Worm (Caenorhabditis elegans) whole organism, midembryonic: ENCODE results near the gene H10D18.5.

Source experiments
- T22C8.4 ChIP-seq: fragments of 200-800 bp; sonication (Bioruptor generic); IDR thresholded peaks from 2 replicates; pipeline ENCODE4 v1.3.6; 2022; ENCODE audit warnings: missing genetic modification characterization, missing compliant biosample characterization
- cog-1 ChIP-seq: sonication (generic microtip); optimal IDR thresholded peaks from 2 replicates; lab custom pipeline; 2016; ENCODE audit warnings: missing genetic modification characterization, missing compliant biosample characterization
- flt-1 ChIP-seq: fragments of 200-800 bp; sonication (Bioruptor generic); IDR thresholded peaks from 2 replicates; pipeline ENCODE4 v1.3.6; 2022; ENCODE audit warnings: missing genetic modification characterization, missing compliant biosample characterization
- klf-2 ChIP-seq: fragments of 200-800 bp; sonication (Bioruptor generic); conservative IDR thresholded peaks from 2 replicates; pipeline ENCODE4 v1.3.6; 2022; ENCODE audit warnings: missing genetic modification reagents, missing genetic modification characterization, missing compliant biosample characterization
- med-1 ChIP-seq: sonication (generic microtip); optimal IDR thresholded peaks from 2 replicates; lab custom pipeline; 2017; ENCODE audit warnings: missing genetic modification characterization, mild to moderate bottlenecking, missing compliant biosample characterization, antibody characterized with exemption, missing genetic modification reagents; ENCODE audit not compliant: insufficient read depth
- ref-1 ChIP-seq: fragments of 200-800 bp; sonication (Bioruptor generic); conservative IDR thresholded peaks from 2 replicates; pipeline ENCODE4 v1.3.6; 2022; ENCODE audit warnings: missing genetic modification reagents, missing genetic modification characterization, missing compliant biosample characterization
- tab-1 ChIP-seq: fragments of 200-800 bp; sonication (Bioruptor generic); IDR thresholded peaks from 2 replicates; pipeline ENCODE4 v1.3.6; 2022; ENCODE audit warnings: missing genetic modification characterization, missing compliant biosample characterization
- ztf-23 ChIP-seq: fragments of 200-800 bp; sonication (Bioruptor generic); IDR thresholded peaks from 2 replicates; pipeline ENCODE4 v1.3.6; 2022; ENCODE audit warnings: missing genetic modification reagents, missing genetic modification characterization, missing compliant biosample characterization
- ztf-29 ChIP-seq: fragments of 200-800 bp; sonication (Bioruptor generic); IDR thresholded peaks from 2 replicates; pipeline ENCODE4 v1.3.6; 2022; ENCODE audit warnings: missing genetic modification reagents, missing genetic modification characterization, missing compliant biosample characterization

Gene H10D18.5

ce11 chrV:3831616-3832015, at the start of gene H10D18.5:
TSS of gene H10D18.5 (minus strand) at chrV:3831716.
- TF ChIP-seq tab-1 (GFP tag; lab: Robert Waterston, UW) (no peak), T22C8.4 (GFP tag; lab: Robert Waterston, UW) (no peak), ztf-23 (GFP tag; lab: Robert Waterston, UW) (no peak), ztf-29 (GFP tag; lab: Robert Waterston, UW) (no peak), cog-1 (tag; lab: Kevin White, UChicago) (no peak), ref-1 (GFP tag; lab: Robert Waterston, UW) (no peak), med-1 (no peak), flt-1 (GFP tag; lab: Robert Waterston, UW) (no peak), klf-2 (GFP tag; lab: Robert Waterston, UW) (no peak)

DNA sequence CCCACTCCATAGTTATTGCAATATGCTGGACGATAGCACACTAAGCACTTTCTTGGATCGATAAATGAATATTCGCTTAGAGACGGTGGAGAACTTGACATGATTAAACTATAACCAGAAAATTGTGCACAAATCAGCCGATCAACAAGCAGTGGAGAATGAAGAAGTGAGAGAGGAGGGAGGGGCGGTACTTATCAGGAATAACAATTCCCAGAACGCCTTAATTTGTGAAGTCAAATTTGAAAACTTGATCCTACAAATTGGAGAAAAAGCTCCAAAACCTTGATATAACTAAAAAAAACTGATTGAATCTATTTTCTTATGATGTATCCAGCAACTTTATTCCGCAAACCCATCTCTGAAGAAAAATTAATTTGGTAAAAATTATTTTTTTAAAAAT, 46.7 kb upstream of the H10D18.5 start, which contains the start of gene nhr-159:
Gene nhr-159, minus strand, starts transcription at position 101 of the 400 bp plus-strand sequence.
- TF ChIP-seq T22C8.4 (GFP tag; lab: Robert Waterston, UW) (no peak), tab-1 (GFP tag; lab: Robert Waterston, UW) (no peak), ref-1 (GFP tag; lab: Robert Waterston, UW) (no peak), flt-1 (GFP tag; lab: Robert Waterston, UW) (no peak), ztf-23 (GFP tag; lab: Robert Waterston, UW) (no peak), ztf-29 (GFP tag; lab: Robert Waterston, UW) (no peak), klf-2 (GFP tag; lab: Robert Waterston, UW) (no peak), med-1 (no peak), cog-1 (tag; lab: Kevin White, UChicago) (no peak)

DNA sequence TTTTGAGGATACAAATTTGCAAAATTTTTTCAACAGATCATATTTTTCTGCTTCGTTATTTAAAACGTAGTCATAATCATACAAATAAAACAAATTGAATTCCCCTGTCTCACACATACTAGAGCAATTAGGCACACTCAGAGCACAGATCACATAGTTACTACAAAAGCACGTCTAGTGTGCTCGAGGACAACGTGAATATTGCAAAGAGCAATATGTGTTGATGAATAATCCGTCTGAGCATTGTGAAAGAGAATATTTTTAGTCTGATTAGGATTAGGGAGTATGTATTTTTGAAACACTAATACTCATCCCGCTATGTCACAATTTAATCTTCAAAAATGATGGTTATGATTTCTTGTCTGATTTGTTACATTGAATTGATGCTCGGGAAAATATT, 45.7 kb upstream of the H10D18.5 start:
- TF ChIP-seq T22C8.4 (GFP tag; lab: Robert Waterston, UW) (no peak), med-1 (no peak), ref-1 (GFP tag; lab: Robert Waterston, UW) (no peak)

DNA sequence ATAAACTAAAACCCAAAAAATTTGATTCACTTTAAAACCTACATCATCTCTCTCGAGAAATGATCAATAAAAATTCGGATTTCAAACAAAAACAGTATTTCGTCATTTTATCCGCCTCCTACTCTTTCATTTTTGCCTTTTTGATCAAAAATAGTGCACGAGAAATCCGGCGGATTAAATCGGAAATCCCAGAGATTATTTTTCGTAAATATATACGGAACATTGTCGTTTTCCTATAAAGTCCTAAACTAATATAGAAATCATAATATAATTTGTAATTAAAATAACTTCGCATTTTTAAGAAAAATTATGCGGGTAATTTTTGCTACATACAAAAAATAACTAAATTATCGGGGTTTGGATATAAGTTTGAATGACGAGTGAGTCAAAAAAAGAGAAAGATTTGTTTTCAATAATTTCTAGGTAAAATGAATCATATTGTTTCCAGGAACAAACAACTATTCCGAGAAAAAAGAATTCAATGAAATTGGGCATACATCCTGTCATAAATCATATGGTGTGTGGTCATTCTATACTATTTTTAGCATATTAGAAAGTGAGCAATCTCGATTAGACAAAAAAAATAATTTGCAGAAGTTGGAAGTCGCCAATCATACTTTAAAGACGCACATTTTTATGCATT, 42.7 kb upstream of the H10D18.5 start, which contains the start of gene nhr-158:
Gene nhr-158, minus strand, starts transcription at position 51 of the 643 bp plus-strand sequence.
- TF ChIP-seq T22C8.4 (GFP tag; lab: Robert Waterston, UW), result no peak
- no peak for TF ChIP-seq ztf-29 (GFP tag; lab: Robert Waterston, UW)
- no peak for TF ChIP-seq med-1
- TF ChIP-seq ztf-23 (GFP tag; lab: Robert Waterston, UW), result no peak
- TF ChIP-seq cog-1 (tag; lab: Kevin White, UChicago), result no peak
- TF ChIP-seq klf-2 (GFP tag; lab: Robert Waterston, UW), result no peak
- TF ChIP-seq flt-1 (GFP tag; lab: Robert Waterston, UW), result no peak
- TF ChIP-seq ref-1 (GFP tag; lab: Robert Waterston, UW), result no peak
- TF ChIP-seq tab-1 (GFP tag; lab: Robert Waterston, UW), result no peak

- TF ChIP-seq ztf-23 (GFP tag; lab: Robert Waterston, UW), result no peak
- TF ChIP-seq med-1, result no peak
- TF ChIP-seq ztf-29 (GFP tag; lab: Robert Waterston, UW), result no peak
- no peak for TF ChIP-seq klf-2 (GFP tag; lab: Robert Waterston, UW)
- no peak for TF ChIP-seq ref-1 (GFP tag; lab: Robert Waterston, UW)
- no peak for TF ChIP-seq tab-1 (GFP tag; lab: Robert Waterston, UW)
- no peak for TF ChIP-seq T22C8.4 (GFP tag; lab: Robert Waterston, UW)
- TF ChIP-seq flt-1 (GFP tag; lab: Robert Waterston, UW), result no peak
- TF ChIP-seq cog-1 (tag; lab: Kevin White, UChicago), result no peak
Observed at ce11 chrV:3870359-3870758, 38.8 kb upstream of the H10D18.5 start.

DNA sequence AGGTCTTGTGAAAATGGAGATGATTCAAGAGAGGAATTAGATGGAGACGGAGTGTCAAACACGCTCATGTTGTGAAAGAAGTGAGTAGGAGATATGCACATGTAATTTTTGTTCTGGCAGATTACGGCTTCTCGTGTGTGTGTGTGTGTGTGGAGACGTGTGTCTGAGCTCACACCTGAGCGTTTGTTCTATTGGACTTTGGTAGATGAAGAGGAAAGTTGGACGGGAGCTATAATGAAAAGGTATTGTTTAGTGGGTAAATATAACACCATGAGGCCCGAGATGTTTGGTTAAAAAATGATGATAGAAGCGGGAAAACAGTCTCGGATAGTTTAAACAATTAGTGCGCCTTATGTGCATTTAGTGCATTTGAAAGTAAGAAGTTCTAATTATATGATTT, 37.4 kb upstream of the H10D18.5 start, which contains the start of gene nhr-157:
Gene nhr-157, minus strand, starts transcription at position 101 of the 400 bp plus-strand sequence.
- TF ChIP-seq klf-2 (GFP tag; lab: Robert Waterston, UW) (no peak), ztf-29 (GFP tag; lab: Robert Waterston, UW) (no peak), flt-1 (GFP tag; lab: Robert Waterston, UW) (no peak), T22C8.4 (GFP tag; lab: Robert Waterston, UW) (no peak)

ce11 chrV:3865273-3865672, 33.8 kb upstream of the H10D18.5 start:
- no peak for TF ChIP-seq med-1

ce11 chrV:3862851-3863250, 31.3 kb upstream of the H10D18.5 start, which contains the start of gene nhr-187:
TSS of gene nhr-187 (minus strand) at chrV:3862951.
- TF ChIP-seq ztf-23 (GFP tag; lab: Robert Waterston, UW) (no peak), flt-1 (GFP tag; lab: Robert Waterston, UW) (no peak), klf-2 (GFP tag; lab: Robert Waterston, UW) (no peak), ztf-29 (GFP tag; lab: Robert Waterston, UW) (no peak), T22C8.4 (GFP tag; lab: Robert Waterston, UW) (no peak)

ce11 chrV:3860123-3860522, 28.6 kb upstream of the H10D18.5 start, which contains the start of gene nhr-189:
TSS of gene nhr-189 (minus strand) at chrV:3860243.
- no peak for TF ChIP-seq ztf-29 (GFP tag; lab: Robert Waterston, UW)
- TF ChIP-seq T22C8.4 (GFP tag; lab: Robert Waterston, UW), result no peak
- no peak for TF ChIP-seq flt-1 (GFP tag; lab: Robert Waterston, UW)
- no peak for TF ChIP-seq ztf-23 (GFP tag; lab: Robert Waterston, UW)
- TF ChIP-seq tab-1 (GFP tag; lab: Robert Waterston, UW), result no peak
- no peak for TF ChIP-seq ref-1 (GFP tag; lab: Robert Waterston, UW)
- no peak for TF ChIP-seq cog-1 (tag; lab: Kevin White, UChicago)
- TF ChIP-seq med-1, result no peak
- TF ChIP-seq klf-2 (GFP tag; lab: Robert Waterston, UW), result no peak

- no peak for TF ChIP-seq flt-1 (GFP tag; lab: Robert Waterston, UW)
- TF ChIP-seq ref-1 (GFP tag; lab: Robert Waterston, UW), result no peak
- TF ChIP-seq klf-2 (GFP tag; lab: Robert Waterston, UW), result no peak
- no peak for TF ChIP-seq med-1
- no peak for TF ChIP-seq tab-1 (GFP tag; lab: Robert Waterston, UW)
- no peak for TF ChIP-seq T22C8.4 (GFP tag; lab: Robert Waterston, UW)
- no peak for TF ChIP-seq cog-1 (tag; lab: Kevin White, UChicago)
- no peak for TF ChIP-seq ztf-29 (GFP tag; lab: Robert Waterston, UW)
- no peak for TF ChIP-seq ztf-23 (GFP tag; lab: Robert Waterston, UW)
Observed at ce11 chrV:3857778-3858177, 26.3 kb upstream of the H10D18.5 start, which contains the start of gene nhr-188. TSS of gene nhr-188 (minus strand) at chrV:3857861.
